Worm (Caenorhabditis elegans) whole organism, late embryonic: ENCODE measurements around the gene C35B1.4.
A peak's percentile ranks its signal among the peaks of the same experiment; 100 is the strongest.

Experiments
- C38D4.7 ChIP-seq: fragments of 200-800 bp; sonication (Bioruptor generic); optimal IDR thresholded peaks from 2 replicates; lab custom pipeline; 2018; ENCODE audit warnings: mild to moderate bottlenecking, missing genetic modification characterization, moderate library complexity, missing compliant biosample characterization
- F13H6.1 ChIP-seq: sonication (generic microtip); optimal IDR thresholded peaks from 2 replicates; lab custom pipeline; 2016; ENCODE audit warnings: missing genetic modification characterization, missing compliant biosample characterization
- K02D7.2 ChIP-seq: sonication (generic microtip); optimal IDR thresholded peaks from 2 replicates; lab custom pipeline; 2017; ENCODE audit warnings: mild to moderate bottlenecking, missing genetic modification characterization, missing compliant biosample characterization
- T23F11.4 ChIP-seq: fragments of 200-800 bp; sonication (Bioruptor generic); optimal IDR thresholded peaks from 2 replicates; lab custom pipeline; 2018; ENCODE audit warnings: mild to moderate bottlenecking, missing genetic modification characterization, missing compliant biosample characterization
- Y22D7AL.16 ChIP-seq: sonication (generic microtip); optimal IDR thresholded peaks from 2 replicates; lab custom pipeline; 2016; ENCODE audit warnings: missing genetic modification characterization, missing compliant biosample characterization
- ahr-1 ChIP-seq: sonication (generic microtip); optimal IDR thresholded peaks from 2 replicates; lab custom pipeline; 2016; ENCODE audit warnings: missing genetic modification characterization, missing compliant biosample characterization
- ama-1 ChIP-seq: fragments of 150-350 bp; optimal IDR thresholded peaks from 2 replicates; lab custom pipeline; 2014
- ceh-14 ChIP-seq: sonication (generic microtip); optimal IDR thresholded peaks from 2 replicates; lab custom pipeline; 2016; ENCODE audit warnings: missing genotype, missing genetic modification characterization, missing compliant biosample characterization
- ceh-18 ChIP-seq: sonication (generic microtip); optimal IDR thresholded peaks from 2 replicates; lab custom pipeline; 2016; ENCODE audit warnings: missing genetic modification characterization, missing compliant biosample characterization
- ceh-2 ChIP-seq: sonication (generic microtip); optimal IDR thresholded peaks from 2 replicates; lab custom pipeline; 2016; ENCODE audit warnings: missing genotype, missing genetic modification characterization, missing compliant biosample characterization
- ceh-31 ChIP-seq: sonication (generic microtip); optimal IDR thresholded peaks from 2 replicates; lab custom pipeline; 2016; ENCODE audit warnings: missing genetic modification characterization, missing compliant biosample characterization
- elt-4 ChIP-seq: sonication (generic microtip); optimal IDR thresholded peaks from 2 replicates; lab custom pipeline; 2016; ENCODE audit warnings: missing genetic modification characterization, missing compliant biosample characterization
- fax-1 ChIP-seq: sonication (generic microtip); optimal IDR thresholded peaks from 2 replicates; lab custom pipeline; 2016; ENCODE audit warnings: missing genotype, missing genetic modification characterization, missing compliant biosample characterization
- fkh-6 ChIP-seq: sonication (generic microtip); optimal IDR thresholded peaks from 2 replicates; lab custom pipeline; 2016; ENCODE audit warnings: missing genetic modification characterization, missing compliant biosample characterization
- gmeb-2 ChIP-seq: sonication (generic microtip); optimal IDR thresholded peaks from 2 replicates; lab custom pipeline; 2016; ENCODE audit warnings: missing genetic modification characterization, inconsistent platforms, missing compliant biosample characterization
- hlh-13 ChIP-seq: fragments of 200-800 bp; sonication (Bioruptor generic); optimal IDR thresholded peaks from 2 replicates; lab custom pipeline; 2018; ENCODE audit warnings: mild to moderate bottlenecking, missing genetic modification characterization, missing compliant biosample characterization
- hlh-15 ChIP-seq: sonication (generic microtip); optimal IDR thresholded peaks from 2 replicates; lab custom pipeline; 2016; ENCODE audit warnings: missing genetic modification characterization, missing compliant biosample characterization
- hlh-8 ChIP-seq: sonication (generic microtip); optimal IDR thresholded peaks from 2 replicates; lab custom pipeline; 2016; ENCODE audit warnings: missing genotype, missing genetic modification characterization, missing compliant biosample characterization
- lin-11 ChIP-seq: fragments of 200-800 bp; sonication (Bioruptor generic); optimal IDR thresholded peaks from 2 replicates; lab custom pipeline; 2018; ENCODE audit warnings: mild to moderate bottlenecking, missing genetic modification characterization, missing compliant biosample characterization
- nfya-1 ChIP-seq: sonication (generic microtip); optimal IDR thresholded peaks from 2 replicates; lab custom pipeline; 2017; ENCODE audit warnings: missing genetic modification characterization, mild to moderate bottlenecking, missing compliant biosample characterization, antibody characterized with exemption, moderate library complexity
- nhr-232 ChIP-seq: sonication (generic microtip); optimal IDR thresholded peaks from 2 replicates; lab custom pipeline; 2016; ENCODE audit warnings: missing genetic modification characterization, missing compliant biosample characterization
- npax-4 ChIP-seq: sonication (generic microtip); optimal IDR thresholded peaks from 2 replicates; lab custom pipeline; 2016; ENCODE audit warnings: missing genetic modification characterization, missing compliant biosample characterization
- odd-2 ChIP-seq: sonication (generic microtip); optimal IDR thresholded peaks from 2 replicates; lab custom pipeline; 2017; ENCODE audit warnings: antibody characterized with exemption, mild to moderate bottlenecking, missing genetic modification characterization, missing compliant biosample characterization
- pag-3 ChIP-seq: sonication (generic microtip); optimal IDR thresholded peaks from 2 replicates; lab custom pipeline; 2016; ENCODE audit warnings: missing compliant biosample characterization, missing genetic modification characterization, borderline replicate concordance
- pax-1 ChIP-seq: fragments of 150-350 bp; optimal IDR thresholded peaks from 2 replicates; lab custom pipeline; 2014; ENCODE audit warnings: missing biosample characterization, missing genetic modification characterization
- pha-2 ChIP-seq: sonication (generic microtip); optimal IDR thresholded peaks from 2 replicates; lab custom pipeline; 2017; ENCODE audit warnings: mild to moderate bottlenecking, missing genetic modification characterization, missing compliant biosample characterization
- pros-1 ChIP-seq: fragments of 150-350 bp; optimal IDR thresholded peaks from 2 replicates; lab custom pipeline; 2014; ENCODE audit warnings: missing biosample characterization, missing genetic modification reagents, missing genetic modification characterization
- sdc-2 ChIP-seq: sonication (generic microtip); optimal IDR thresholded peaks from 2 replicates; lab custom pipeline; 2016; ENCODE audit warnings: missing genotype, missing genetic modification characterization, missing compliant biosample characterization
- syd-9 ChIP-seq: sonication (generic microtip); optimal IDR thresholded peaks from 2 replicates; lab custom pipeline; 2016; ENCODE audit warnings: mild to moderate bottlenecking, missing genetic modification characterization, moderate library complexity, missing compliant biosample characterization
- tbx-7 ChIP-seq: sonication (generic microtip); optimal IDR thresholded peaks from 2 replicates; lab custom pipeline; 2016; ENCODE audit warnings: missing genotype, missing genetic modification characterization, missing compliant biosample characterization
- unc-42 ChIP-seq: sonication (generic microtip); optimal IDR thresholded peaks from 2 replicates; lab custom pipeline; 2016; ENCODE audit warnings: missing genotype, missing genetic modification characterization, missing compliant biosample characterization
- zip-5 ChIP-seq: sonication (generic microtip); optimal IDR thresholded peaks from 2 replicates; lab custom pipeline; 2016; ENCODE audit warnings: missing genetic modification characterization, missing compliant biosample characterization
- ztf-16 ChIP-seq: sonication (generic microtip); optimal IDR thresholded peaks from 2 replicates; lab custom pipeline; 2017; ENCODE audit warnings: missing genetic modification characterization, missing compliant biosample characterization

Gene C35B1.4

ce11 chrIV:4093087-4093486 is 13.5 kb downstream of the C35B1.4 start (continued):
- peak; percentile 20 for TF ChIP-seq F13H6.1

DNA sequence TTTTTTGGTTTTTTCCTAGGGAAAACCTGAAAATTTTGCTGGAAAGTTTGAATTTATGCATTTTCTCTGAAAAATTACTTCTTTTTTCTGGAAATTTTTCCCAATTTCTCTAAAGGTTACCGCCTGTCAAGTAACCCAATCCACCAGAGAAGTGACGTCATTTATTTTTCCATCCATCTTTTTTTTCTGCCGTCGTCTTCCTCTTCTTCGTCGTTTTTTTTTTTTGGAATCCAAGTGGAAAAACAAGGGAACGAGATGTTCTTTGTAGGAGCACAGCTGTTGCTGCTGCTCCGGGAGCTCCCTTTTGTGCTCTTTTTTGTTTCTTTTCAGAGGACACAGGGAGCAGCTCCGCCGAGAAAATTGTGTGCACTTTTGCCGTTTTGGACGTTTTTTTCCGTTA is 14.8 kb downstream of the C35B1.4 start:
- no peak for TF ChIP-seq lin-11 (tag; lab: Kevin White, UChicago)
- TF ChIP-seq fax-1 (tag; lab: Kevin White, UChicago), result no peak
- no peak for TF ChIP-seq syd-9 (tag; lab: Kevin White, UChicago)
- no peak for TF ChIP-seq unc-42 (tag; lab: Kevin White, UChicago)
- TF ChIP-seq hlh-13 (GFP tag; lab: Kevin White, UChicago), result no peak
- no peak for TF ChIP-seq F13H6.1
- TF ChIP-seq npax-4 (tag; lab: Kevin White, UChicago), result no peak
- TF ChIP-seq fkh-6 (tag; lab: Kevin White, UChicago), result no peak
- no peak for TF ChIP-seq Y22D7AL.16

DNA sequence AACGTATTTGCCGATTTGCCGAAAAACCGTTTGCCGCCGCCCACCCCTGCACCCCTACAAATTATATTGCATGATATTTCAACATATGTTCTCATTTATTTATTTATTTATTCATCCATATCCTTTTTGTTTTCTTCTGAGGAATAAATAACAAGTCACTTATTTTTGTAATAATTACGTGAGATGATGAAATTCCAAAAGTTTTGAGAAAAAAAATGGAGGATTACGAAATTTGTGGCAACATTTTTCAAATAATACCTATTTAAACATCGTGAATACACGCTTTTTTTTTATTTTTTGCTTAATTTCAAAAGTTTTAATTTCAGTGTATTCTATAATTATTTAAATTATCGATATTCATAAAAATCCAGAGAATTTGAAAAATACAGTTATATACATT is 17.3 kb downstream of the C35B1.4 start:
- no peak for TF ChIP-seq ztf-16

DNA sequence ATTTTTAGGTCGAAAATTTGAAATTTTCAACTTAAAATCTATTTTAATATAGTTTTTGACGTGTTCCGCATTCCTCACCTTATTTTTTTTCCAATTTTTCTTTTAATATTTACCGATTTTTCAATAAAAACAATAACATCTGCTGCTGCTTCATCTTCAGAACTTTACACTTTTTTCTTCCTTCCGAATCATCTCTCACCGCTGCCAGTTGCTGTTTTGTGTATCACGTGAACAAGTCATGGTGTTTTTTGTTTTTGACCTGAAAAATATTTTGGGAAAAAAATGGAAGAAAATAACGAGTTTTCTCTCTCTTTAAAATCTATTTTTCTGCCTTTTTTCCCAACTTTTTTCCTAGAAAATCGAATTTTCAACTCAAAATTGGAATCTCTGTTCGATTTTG is 20.2 kb downstream of the C35B1.4 start:
- TF ChIP-seq K02D7.2 (tag; lab: Kevin White, UChicago), result no peak
- TF ChIP-seq tbx-7 (tag; lab: Kevin White, UChicago), result no peak
- no peak for TF ChIP-seq ceh-31 (tag; lab: Kevin White, UChicago)
- TF ChIP-seq pax-1, result no peak
- no peak for TF ChIP-seq syd-9 (tag; lab: Kevin White, UChicago)
- no peak for TF ChIP-seq hlh-15 (tag; lab: Kevin White, UChicago)
- no peak for TF ChIP-seq nhr-232 (tag; lab: Kevin White, UChicago)
- TF ChIP-seq fkh-6 (tag; lab: Kevin White, UChicago), result no peak
- no peak for TF ChIP-seq pros-1 (tag; lab: Kevin White, UChicago)

DNA sequence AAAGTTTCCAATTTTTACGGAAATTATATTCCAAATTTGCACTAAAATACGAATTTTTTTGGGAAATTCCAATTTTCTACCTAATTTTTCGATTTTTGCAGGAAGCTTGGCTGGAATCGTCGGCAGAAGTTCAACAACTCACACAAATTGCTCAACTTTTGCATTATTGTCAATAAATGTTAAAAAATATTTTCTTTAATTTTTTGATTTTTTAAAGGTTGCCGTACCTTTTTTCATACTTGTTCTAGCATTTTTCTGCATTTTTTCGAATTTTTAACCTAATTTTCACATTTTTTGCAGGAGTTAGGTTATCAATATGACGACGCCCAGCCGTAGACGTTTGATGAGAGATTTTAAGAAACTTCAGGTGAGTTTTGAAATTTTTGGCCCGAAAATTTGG is 23.1 kb downstream of the C35B1.4 start, which contains the start of gene ubc-1:
TSS of gene ubc-1 (plus strand) at position 301 of the 400 bp plus-strand sequence.
- TF ChIP-seq zip-5 (tag; lab: Kevin White, UChicago) (no peak), ahr-1 (tag; lab: Kevin White, UChicago) (no peak), lin-11 (tag; lab: Kevin White, UChicago) (no peak), odd-2 (tag; lab: Kevin White, UChicago) (no peak), hlh-8 (no peak), elt-4 (no peak), ceh-18 (no peak)

DNA sequence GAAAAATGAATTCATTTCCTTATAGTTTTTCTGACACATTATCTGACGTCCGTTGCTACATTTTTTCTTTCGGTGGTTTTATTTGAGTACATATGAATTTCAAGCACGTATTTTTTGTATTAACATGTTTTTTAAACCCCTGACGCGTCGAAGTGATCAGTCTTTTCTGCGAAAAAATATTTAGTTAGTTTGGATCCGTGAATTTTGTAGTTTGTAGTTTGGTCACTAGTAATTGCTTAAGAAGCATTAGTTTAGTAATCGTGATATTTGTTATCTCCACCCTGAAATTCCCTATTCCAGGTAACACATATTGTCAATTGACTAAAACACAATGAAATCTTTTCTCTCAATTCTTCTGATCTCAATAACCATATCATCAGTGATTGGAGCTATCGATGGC is 29.2 kb downstream of the C35B1.4 start, which contains the start of gene C35B1.7:
TSS of gene C35B1.7 (plus strand) at position 301 of the 400 bp plus-strand sequence.
- TF ChIP-seq ceh-2 (no peak), T23F11.4 (GFP tag; lab: Kevin White, UChicago) (no peak), ama-1 (no peak)

DNA sequence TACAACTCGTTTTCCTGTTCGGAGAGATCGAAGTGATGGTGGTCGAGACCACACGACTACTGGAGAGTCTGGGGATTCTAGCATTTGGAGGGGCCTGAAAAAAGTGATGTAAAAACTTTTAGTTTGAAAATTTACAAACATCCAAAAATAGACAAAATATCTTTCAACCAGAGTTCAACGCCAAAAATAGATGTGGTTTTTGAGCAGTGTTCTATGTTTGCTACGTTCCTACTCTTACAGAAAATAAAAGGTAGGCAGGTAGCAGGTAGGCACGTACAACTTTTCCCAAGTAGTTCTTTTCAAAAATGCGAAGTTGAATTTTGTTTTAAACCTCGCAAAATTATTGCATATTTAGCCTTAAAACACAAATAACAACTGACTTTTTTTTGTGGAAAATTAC is 32.8 kb downstream of the C35B1.4 start, which contains the start of gene F49F1.14:
TSS of gene F49F1.14 (minus strand) at position 101 of the 400 bp plus-strand sequence.
- TF ChIP-seq C38D4.7 (GFP tag; lab: Kevin White, UChicago) (no peak), fkh-6 (tag; lab: Kevin White, UChicago) (no peak), gmeb-2 (tag; lab: Kevin White, UChicago) (no peak), hlh-8 (no peak), T23F11.4 (GFP tag; lab: Kevin White, UChicago) (no peak), pha-2 (tag; lab: Kevin White, UChicago) (no peak), ztf-16 (no peak), nfya-1 (no peak), sdc-2 (tag; lab: Kevin White, UChicago) (no peak), ahr-1 (tag; lab: Kevin White, UChicago) (no peak), ceh-14 (tag; lab: Kevin White, UChicago) (no peak), tbx-7 (tag; lab: Kevin White, UChicago) (no peak), pag-3 (tag; lab: Kevin White, UChicago) (no peak), odd-2 (tag; lab: Kevin White, UChicago) (no peak)
